Fruit fly (Drosophila melanogaster): ENCODE data around the gene CG17600.

The CG17600 gene

DNA sequence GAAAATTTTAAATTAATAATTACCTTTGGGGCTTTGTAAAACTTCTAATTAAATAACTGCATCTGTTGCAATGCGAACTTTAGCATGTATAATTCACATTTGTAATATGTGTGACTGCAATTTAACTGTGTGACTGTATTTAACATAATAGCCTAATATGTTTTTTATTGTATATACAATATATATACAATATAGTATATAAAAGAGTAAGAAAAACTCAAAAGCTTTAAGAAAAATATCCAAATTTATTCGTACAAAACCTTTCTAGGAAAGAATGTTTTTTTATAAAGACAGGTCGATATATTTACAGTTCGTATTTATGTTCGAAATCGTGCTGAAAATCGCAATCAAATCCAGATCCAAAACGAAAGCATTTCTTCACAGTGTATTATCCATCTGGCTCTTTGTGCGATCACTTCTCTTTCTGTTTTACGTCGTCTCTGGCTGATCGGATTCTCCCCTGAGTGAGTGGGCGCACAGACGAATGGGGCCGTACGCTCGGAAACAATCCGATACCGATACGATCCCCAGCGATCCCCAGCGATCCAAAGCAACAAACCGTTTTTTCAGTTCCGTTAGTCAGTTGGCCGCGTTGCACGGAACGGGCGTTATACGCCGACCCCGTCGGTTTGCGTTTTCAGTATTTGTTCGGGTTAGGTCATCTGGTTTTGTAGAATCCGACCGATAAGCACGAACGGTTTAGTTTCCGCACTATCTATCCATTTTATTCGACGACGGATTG, 23.8 kb upstream of the CG17600 start (continued):
- TF ChIP-seq CG13894 (tag; optimal IDR thresholded peaks at IDR 0.05) = no peak
- no peak for TF ChIP-seq repo (GFP tag; optimal IDR thresholded peaks at IDR 0.05)
- peak; percentile 64 for TF ChIP-seq D19B (GFP tag; optimal IDR thresholded peaks at IDR 0.05)
- no peak for TF ChIP-seq maf-S (GFP tag; optimal IDR thresholded peaks at IDR 0.05)
- TF ChIP-seq Mes4 (GFP tag; optimal IDR thresholded peaks at IDR 0.05) = no peak
- no peak for TF ChIP-seq gsb (GFP tag; IDR thresholded peaks at IDR 0.05)
- TF ChIP-seq lmd (GFP tag; IDR thresholded peaks at IDR 0.05) = peak; percentile 50; the same call in 1 of the 2 replicates
- peak; percentile 88 for TF ChIP-seq CoRest (tag; optimal IDR thresholded peaks at IDR 0.05)
- peak; percentile 47 for TF ChIP-seq lab (GFP tag; optimal IDR thresholded peaks at IDR 0.05)
- TF ChIP-seq Abd-B (GFP tag; optimal IDR thresholded peaks at IDR 0.05) = peak; percentile 51
- no peak for TF ChIP-seq Hey (tag; optimal IDR thresholded peaks at IDR 0.05)
- no peak for TF ChIP-seq exex (tag; optimal IDR thresholded peaks at IDR 0.05)
- peak; percentile 22 for TF ChIP-seq Antp (GFP tag; optimal IDR thresholded peaks at IDR 0.05)
- no peak for TF ChIP-seq Dref (GFP tag; IDR thresholded peaks at IDR 0.05)
- peak; percentile 13 for TF ChIP-seq kay (GFP tag; optimal IDR thresholded peaks at IDR 0.05)
- TF ChIP-seq fru (optimal IDR thresholded peaks at IDR 0.05) = no peak
- peak; percentile 40 for TF ChIP-seq PHDP (tag; optimal IDR thresholded peaks at IDR 0.05)
- no peak for TF ChIP-seq ab (GFP tag; optimal IDR thresholded peaks at IDR 0.05)
- TF ChIP-seq Fer3 (tag; optimal IDR thresholded peaks at IDR 0.05) = peak; percentile 38
- TF ChIP-seq CG9797 (GFP tag; optimal IDR thresholded peaks at IDR 0.05) = no peak
- TF ChIP-seq CG8281 (tag; optimal IDR thresholded peaks at IDR 0.05) = peak; percentile 21
- TF ChIP-seq CG10321 (GFP tag; IDR thresholded peaks at IDR 0.05) = no peak
- TF ChIP-seq crc (GFP tag; optimal IDR thresholded peaks at IDR 0.05) = no peak
- TF ChIP-seq dan (GFP tag; IDR thresholded peaks at IDR 0.05) = no peak
- TF ChIP-seq CG1603 (tag; optimal IDR thresholded peaks at IDR 0.05) = no peak
- TF ChIP-seq Gsc (GFP tag; IDR thresholded peaks at IDR 0.05) = no peak
- peak; percentile 45 for TF ChIP-seq CG10543 (GFP tag; optimal IDR thresholded peaks at IDR 0.05)
- TF ChIP-seq CG15479 (GFP tag; optimal IDR thresholded peaks at IDR 0.05) = no peak
- peak in 1 of 2 experiments; percentile 73 for TF ChIP-seq Hr51 (GFP tag; optimal IDR thresholded peaks at IDR 0.05)
- TF ChIP-seq tap (tag; optimal IDR thresholded peaks at IDR 0.05) = peak; percentile 22
- TF ChIP-seq CG17912 (GFP tag; optimal IDR thresholded peaks at IDR 0.05) = no peak
- no peak for TF ChIP-seq tll (GFP tag; optimal IDR thresholded peaks at IDR 0.05)
- peak; percentile 89 for TF ChIP-seq CG7556 (GFP tag; optimal IDR thresholded peaks at IDR 0.05)
- TF ChIP-seq CTCF (GFP tag; optimal IDR thresholded peaks at IDR 0.05) = no peak
- TF ChIP-seq so (GFP tag; IDR thresholded peaks at IDR 0.05) = peak; percentile 15; the same call in 1 of the 3 replicates
- TF ChIP-seq Spps (tag; optimal IDR thresholded peaks at IDR 0.05) = no peak
- peak; percentile 15 for TF ChIP-seq bab2 (GFP tag; optimal IDR thresholded peaks at IDR 0.05)
- peak; percentile 72 for TF ChIP-seq CG10979 (tag; optimal IDR thresholded peaks at IDR 0.05)
- TF ChIP-seq fd96Cb (tag; optimal IDR thresholded peaks at IDR 0.05) = peak; percentile 62
- TF ChIP-seq B-H2 (GFP tag; optimal IDR thresholded peaks at IDR 0.05) = no peak
- TF ChIP-seq cas (GFP tag; IDR thresholded peaks at IDR 0.05) = no peak
- TF ChIP-seq slp2 (GFP tag; optimal IDR thresholded peaks at IDR 0.05) = no peak
- TF ChIP-seq CG3847 (GFP tag; IDR thresholded peaks at IDR 0.05) = peak; percentile 45; the same call in 1 of the 2 replicates
- no peak for TF ChIP-seq Dad (GFP tag; optimal IDR thresholded peaks at IDR 0.05)
- no peak for TF ChIP-seq jumu (GFP tag; optimal IDR thresholded peaks at IDR 0.05)
- no peak for TF ChIP-seq ash1 (GFP tag; optimal IDR thresholded peaks at IDR 0.05)
- peak; percentile 37 for TF ChIP-seq fd3F (GFP tag; optimal IDR thresholded peaks at IDR 0.05)
- TF ChIP-seq Elba2 (GFP tag; optimal IDR thresholded peaks at IDR 0.05) = no peak
- peak; percentile 71 for TF ChIP-seq Jarid2 (GFP tag; optimal IDR thresholded peaks at IDR 0.05)
- no peak for TF ChIP-seq D (optimal IDR thresholded peaks at IDR 0.05)
- TF ChIP-seq D (GFP tag; optimal IDR thresholded peaks at IDR 0.05) = peak; percentile 65

Data from whole organism, embryonic.